Fruit fly (Drosophila melanogaster): ENCODE measurements around the gene RnpS1.

Gene RnpS1

DNA sequence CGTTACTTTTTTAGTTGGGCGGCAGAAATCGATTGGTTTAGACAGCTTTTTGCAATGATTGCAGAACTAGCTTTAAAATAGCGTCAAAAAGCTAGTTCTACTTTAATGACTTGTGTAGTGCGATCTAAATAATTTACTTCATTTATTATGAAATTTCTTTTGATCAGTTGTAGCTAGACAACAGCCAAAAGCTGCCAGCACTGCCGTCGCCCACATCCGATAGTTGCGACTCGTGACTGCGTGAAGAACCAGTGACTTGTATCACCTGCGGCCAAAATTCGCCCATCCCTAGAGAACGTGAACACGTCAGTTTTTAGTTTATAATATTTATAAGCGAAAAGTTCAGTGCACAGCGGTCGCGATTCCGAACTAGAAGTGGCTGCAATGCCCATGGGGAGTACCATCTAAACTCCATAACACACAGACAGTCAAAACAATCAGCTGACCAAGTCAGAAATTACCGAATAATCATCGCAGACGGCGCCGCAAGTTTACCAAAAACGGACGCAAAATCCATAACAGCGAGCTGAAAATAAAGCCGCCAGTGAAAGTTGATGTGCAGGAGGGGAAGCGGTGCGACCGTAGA is 34.9 kb downstream of the RnpS1 start, which contains the start of gene P58IPK (continued):
- TF ChIP-seq CrebB (tag; optimal IDR thresholded peaks at IDR 0.05) (peak; percentile 42), br (optimal IDR thresholded peaks at IDR 0.05) (no peak), Adf1 (GFP tag; IDR thresholded peaks at IDR 0.05) (peak; percentile 66), chif (GFP tag; optimal IDR thresholded peaks at IDR 0.05) (peak; percentile 42 to 57), Camta (GFP tag; optimal IDR thresholded peaks at IDR 0.05) (peak; percentile 41), CG11560 (tag; IDR thresholded peaks at IDR 0.05) (peak; percentile 8; the same call in 1 of the 3 replicates), CG10274 (GFP tag; optimal IDR thresholded peaks at IDR 0.05) (no peak), tx (GFP tag; optimal IDR thresholded peaks at IDR 0.05) (peak; percentile 71), CG17328 (GFP tag; IDR thresholded peaks at IDR 0.05) (peak; percentile 53; the same call in 1 of the 2 replicates), CG8089 (GFP tag; optimal IDR thresholded peaks at IDR 0.05) (no peak), pzg (GFP tag; optimal IDR thresholded peaks at IDR 0.05) (peak; percentile 92), Hr78 (GFP tag; optimal IDR thresholded peaks at IDR 0.05) (no peak), Atf-2 (GFP tag; optimal IDR thresholded peaks at IDR 0.05) (peak; percentile 56), Dip2 (GFP tag; IDR thresholded peaks at IDR 0.05) (no peak), sna (GFP tag; IDR thresholded peaks at IDR 0.05; ENCODE audit: partially characterized antibody) (peak; percentile 92), nmo (GFP tag; optimal IDR thresholded peaks at IDR 0.05) (peak; percentile 78), sima (GFP tag; optimal IDR thresholded peaks at IDR 0.05) (no peak), CG4707 (GFP tag; optimal IDR thresholded peaks at IDR 0.05) (no peak), CG10979 (tag; optimal IDR thresholded peaks at IDR 0.05) (peak; percentile 32), pb (GFP tag; optimal IDR thresholded peaks at IDR 0.05) (peak; percentile 38), pum (GFP tag; optimal IDR thresholded peaks at IDR 0.05) (peak; percentile 67), dmrt11E (tag; optimal IDR thresholded peaks at IDR 0.05) (peak; percentile 41), unc-4 (GFP tag; IDR thresholded peaks at IDR 0.05; ENCODE audit: partially characterized antibody) (peak; percentile 91), Mad (GFP tag; optimal IDR thresholded peaks at IDR 0.05) (peak; percentile 83), Sox102F (GFP tag; optimal IDR thresholded peaks at IDR 0.05) (no peak), CG1647 (GFP tag; optimal IDR thresholded peaks at IDR 0.05) (peak; percentile 57), sim (GFP tag; IDR thresholded peaks at IDR 0.05) (no peak), Xbp1 (GFP tag; optimal IDR thresholded peaks at IDR 0.05) (peak; percentile 98), CG8281 (tag; optimal IDR thresholded peaks at IDR 0.05) (no peak), Dref (GFP tag; IDR thresholded peaks at IDR 0.05) (peak; percentile 65), CG11695 (GFP tag; IDR thresholded peaks at IDR 0.05) (no peak), CG14667 (GFP tag; IDR thresholded peaks at IDR 0.05) (peak; percentile 56), CG6654 (GFP tag; optimal IDR thresholded peaks at IDR 0.05) (no peak), org-1 (GFP tag; optimal IDR thresholded peaks at IDR 0.05) (no peak), CG11085 (GFP tag; IDR thresholded peaks at IDR 0.05) (no peak), CG9727 (GFP tag; optimal IDR thresholded peaks at IDR 0.05) (peak; percentile 48), CG3995 (GFP tag; optimal IDR thresholded peaks at IDR 0.05) (peak; percentile 100), Oli (tag; optimal IDR thresholded peaks at IDR 0.05) (peak; percentile 0), CG18764 (GFP tag; optimal IDR thresholded peaks at IDR 0.05) (peak; percentile 55), CG7987 (GFP tag; optimal IDR thresholded peaks at IDR 0.05) (peak; percentile 67), HmgZ (tag; optimal IDR thresholded peaks at IDR 0.05) (peak; percentile 91), CG13296 (GFP tag; optimal IDR thresholded peaks at IDR 0.05) (peak; percentile 28), Mes4 (GFP tag; optimal IDR thresholded peaks at IDR 0.05) (peak; percentile 36), CG9437 (GFP tag; optimal IDR thresholded peaks at IDR 0.05) (peak; percentile 26), CG18619 (GFP tag; optimal IDR thresholded peaks at IDR 0.05) (peak; percentile 31), oc (tag; optimal IDR thresholded peaks at IDR 0.05) (no peak), CG18599 (GFP tag; optimal IDR thresholded peaks at IDR 0.05) (peak; percentile 54), CG13624 (GFP tag; optimal IDR thresholded peaks at IDR 0.05) (peak; percentile 85), mirr (GFP tag; optimal IDR thresholded peaks at IDR 0.05) (peak; percentile 0), YL-1 (GFP tag; optimal IDR thresholded peaks at IDR 0.05) (peak; percentile 73)
